Fruit fly (Drosophila melanogaster) whole organism, embryonic: Measurements from ENCODE around the gene ECSIT.
A peak's percentile ranks its signal among the peaks of the same experiment; 100 is the strongest.

ENCODE experiments used
- CG10431 ChIP-seq: fragments of 200-800 bp; sonication (Bioruptor generic); optimal IDR thresholded peaks from 3 replicates; lab custom pipeline; 2018; ENCODE audit warnings: missing biosample characterization, mild to moderate bottlenecking, missing genetic modification characterization
- CG10959 ChIP-seq: fragments of 200-800 bp; sonication (Bioruptor generic); IDR thresholded peaks from 2 replicates; pipeline ENCODE4 v1.3.6; 2022; ENCODE audit warnings: missing biosample characterization, missing genetic modification characterization
- CG17328 ChIP-seq: fragments of 200-800 bp; sonication (Bioruptor generic); IDR thresholded peaks from 2 replicates; pipeline ENCODE4 v1.3.6; 2022; ENCODE audit warnings: missing biosample characterization, missing genetic modification characterization
- CG2116 ChIP-seq: fragments of 200-800 bp; sonication (Bioruptor generic); optimal IDR thresholded peaks from 3 replicates; lab custom pipeline; 2018; ENCODE audit warnings: missing biosample characterization, mild to moderate bottlenecking, missing genetic modification characterization
- CG2202 ChIP-seq: fragments of 200-800 bp; sonication (Bioruptor generic); optimal IDR thresholded peaks from 2 replicates; lab custom pipeline; 2018; ENCODE audit warnings: missing biosample characterization, mild to moderate bottlenecking, missing genetic modification characterization
- CG32772 ChIP-seq: fragments of 200-800 bp; sonication (Bioruptor generic); IDR thresholded peaks from 2 replicates; pipeline ENCODE4 v1.3.6; 2022; ENCODE audit warnings: missing biosample characterization, missing genetic modification characterization
- CG34224 ChIP-seq: fragments of 200-800 bp; sonication (Bioruptor generic); IDR thresholded peaks from 3 replicates; pipeline ENCODE4 v1.3.6; 2022; ENCODE audit warnings: missing biosample characterization, missing genetic modification characterization; ENCODE audit not compliant: partially characterized antibody
- CG4424 ChIP-seq: fragments of 200-800 bp; sonication (Bioruptor generic); optimal IDR thresholded peaks from 3 replicates; lab custom pipeline; 2016; ENCODE audit warnings: missing biosample characterization, missing genetic modification characterization
- CG7839 ChIP-seq: fragments of 200-800 bp; sonication (Bioruptor generic); optimal IDR thresholded peaks from 3 replicates; lab custom pipeline; 2018; ENCODE audit warnings: missing biosample characterization, mild to moderate bottlenecking, missing genetic modification characterization, moderate library complexity
- CG8290 ChIP-seq, 3 experiments: fragments of 200-800 bp; sonication (Bioruptor generic); optimal IDR thresholded peaks; 2 replicates each; lab custom pipeline; 2016 to 2019; ENCODE audit warnings: missing biosample characterization in 3 of 3, missing genetic modification characterization in 3 of 3, mild to moderate bottlenecking in 2 of 3, moderate library complexity in 1 of 3
- CG8478 ChIP-seq: fragments of >200 bp; optimal IDR thresholded peaks from 2 replicates; lab custom pipeline; 2018
- CG9609 ChIP-seq: fragments of 200-800 bp; sonication (Bioruptor generic); optimal IDR thresholded peaks from 3 replicates; lab custom pipeline; 2016; ENCODE audit warnings: missing biosample characterization, missing genetic modification characterization
- D19A ChIP-seq: fragments of 200-800 bp; optimal IDR thresholded peaks from 3 replicates; lab custom pipeline; 2019; ENCODE audit warnings: missing biosample characterization, mild to moderate bottlenecking, missing genetic modification characterization, moderate library complexity
- Elba2 ChIP-seq: fragments of 200-800 bp; sonication (Bioruptor generic); optimal IDR thresholded peaks from 3 replicates; lab custom pipeline; 2016; ENCODE audit warnings: missing biosample characterization, missing genetic modification characterization
- Ets65A ChIP-seq: fragments of 200-800 bp; sonication (Bioruptor generic); peaks from one replicate; lab custom pipeline; 2016; ENCODE audit warnings: missing biosample characterization, missing genetic modification characterization
- Gug ChIP-seq: fragments of 200-800 bp; sonication (Bioruptor generic); IDR thresholded peaks from 4 replicates; pipeline ENCODE4 v1.3.6; 2022; ENCODE audit warnings: missing biosample characterization, missing genetic modification characterization
- Mad ChIP-seq: fragments of 200-800 bp; sonication (Bioruptor generic); optimal IDR thresholded peaks from 2 replicates; lab custom pipeline; 2016; ENCODE audit warnings: missing biosample characterization, missing genetic modification characterization
- Pdp1 ChIP-seq, 2 experiments: fragments of 200-800 bp; sonication (Bioruptor generic); optimal IDR thresholded peaks; 3 replicates each; lab custom pipeline; 2016; ENCODE audit warnings: missing biosample characterization in 2 of 2, missing genetic modification characterization in 2 of 2, mild to moderate bottlenecking in 1 of 2, moderate library complexity in 1 of 2
- Rfx ChIP-seq: fragments of 200-800 bp; sonication (Bioruptor generic); IDR thresholded peaks from 2 replicates; pipeline ENCODE4 v1.3.6; 2022; ENCODE audit warnings: missing biosample characterization, missing genetic modification characterization
- ara ChIP-seq: fragments of 200-800 bp; sonication (Bioruptor generic); IDR thresholded peaks from 2 replicates; pipeline ENCODE4 v1.3.6; 2022; ENCODE audit warnings: missing biosample characterization, missing genetic modification characterization
- ase ChIP-seq: fragments of 200-800 bp; sonication (Bioruptor generic); IDR thresholded peaks from 3 replicates; pipeline ENCODE4 v1.3.6; 2022; ENCODE audit warnings: missing biosample characterization, missing genetic modification characterization
- br ChIP-seq: fragments of >200 bp; optimal IDR thresholded peaks from 2 replicates; lab custom pipeline; 2017
- chif ChIP-seq, 2 experiments: fragments of 200-800 bp; sonication (Bioruptor generic); optimal IDR thresholded peaks; 3 replicates each; lab custom pipeline; 2016; ENCODE audit warnings: missing biosample characterization in 2 of 2, missing genetic modification characterization in 2 of 2
- crc ChIP-seq: fragments of 200-800 bp; sonication (Bioruptor generic); optimal IDR thresholded peaks from 2 replicates; lab custom pipeline; 2016; ENCODE audit warnings: missing biosample characterization, missing genetic modification characterization
- fd64A ChIP-seq: fragments of 200-800 bp; sonication (Bioruptor generic); optimal IDR thresholded peaks from 3 replicates; lab custom pipeline; 2018; ENCODE audit warnings: missing biosample characterization, mild to moderate bottlenecking, missing genetic modification characterization
- fru ChIP-seq: fragments of >200 bp; optimal IDR thresholded peaks from 2 replicates; lab custom pipeline; 2017
- gsb-n ChIP-seq: fragments of 200-800 bp; sonication (Bioruptor generic); optimal IDR thresholded peaks from 3 replicates; lab custom pipeline; 2018; ENCODE audit warnings: missing biosample characterization, mild to moderate bottlenecking, missing genetic modification characterization
- hkb ChIP-seq, 2 experiments: fragments of 200-800 bp in 1 of 2; fragments of >200 bp in 1 of 2; sonication (Bioruptor generic) in 1 of 2; IDR thresholded peaks in 1 of 2; optimal IDR thresholded peaks in 1 of 2; 2 replicates each; pipeline versions ENCODE4 v1.3.6 to Lab custom; 2017 to 2022; ENCODE audit warnings: missing biosample characterization in 1 of 2, missing genetic modification characterization in 1 of 2
- luna ChIP-seq: fragments of 200-800 bp; sonication (Bioruptor generic); optimal IDR thresholded peaks from 2 replicates; lab custom pipeline; 2016; ENCODE audit warnings: missing biosample characterization, missing genetic modification characterization
- odd ChIP-seq: fragments of 200-800 bp; sonication (Bioruptor generic); optimal IDR thresholded peaks from 2 replicates; lab custom pipeline; 2017; ENCODE audit warnings: missing biosample characterization, mild to moderate bottlenecking, missing genetic modification characterization
- scrt ChIP-seq: fragments of 200-800 bp; sonication (Bioruptor generic); optimal IDR thresholded peaks from 2 replicates; lab custom pipeline; 2018; ENCODE audit warnings: missing biosample characterization, mild to moderate bottlenecking, missing genetic modification characterization, moderate library complexity
- sens ChIP-seq: fragments of 200-800 bp; sonication (Bioruptor generic); peaks from one replicate; lab custom pipeline; 2016; ENCODE audit warnings: missing biosample characterization, missing genetic modification characterization
- sisA ChIP-seq: fragments of 200-800 bp; sonication (Bioruptor generic); IDR thresholded peaks from 2 replicates; pipeline ENCODE4 v1.3.6; 2022; ENCODE audit warnings: missing biosample characterization, missing genetic modification characterization
- wdn ChIP-seq: fragments of 200-800 bp; sonication (Bioruptor generic); IDR thresholded peaks from 2 replicates; pipeline ENCODE4 v1.3.6; 2022; ENCODE audit warnings: missing biosample characterization, missing genetic modification characterization
- zfh1 ChIP-seq: fragments of 200-800 bp; sonication (Bioruptor generic); IDR thresholded peaks from 3 replicates; pipeline ENCODE4 v1.3.6; 2022; ENCODE audit warnings: missing biosample characterization, missing genetic modification characterization

ECSIT gene

dm6 chr3R:5871393-5871792 lies 15.0 kb downstream of the ECSIT start (continued):
- TF ChIP-seq Pdp1 (GFP tag; optimal IDR thresholded peaks at IDR 0.05; lab: Kevin White, UChicago), result peak in 1 of 2 experiments; percentile 14
- no peak for TF ChIP-seq odd (GFP tag; lab: Kevin White, UChicago)
- TF ChIP-seq Mad, result no peak
- TF ChIP-seq Rfx (GFP tag; lab: Robert Waterston, UW), result peak; percentile 44; the same call in 1 of the 2 replicates
- no peak for TF ChIP-seq CG34224 (GFP tag; lab: Robert Waterston, UW)
- TF ChIP-seq scrt (GFP tag; lab: Kevin White, UChicago), result no peak
- peak; percentile 11; the same call in 1 of the 2 replicates for TF ChIP-seq ara (GFP tag; lab: Robert Waterston, UW)
- no peak for TF ChIP-seq fru (lab: Kevin White, UChicago)
- TF ChIP-seq CG32772 (GFP tag; lab: Robert Waterston, UW), result 0 out of 2 replicates have a peak, but pooled peaks have one; percentile 20
- TF ChIP-seq CG4424 (GFP tag; lab: Kevin White, UChicago), result peak; percentile 4
- TF ChIP-seq CG8290 (GFP tag; optimal IDR thresholded peaks at IDR 0.05; lab: Kevin White, UChicago), result no peak
- no peak for TF ChIP-seq CG8290 (tag; optimal IDR thresholded peaks at IDR 0.05; lab: Kevin White, UChicago)
- TF ChIP-seq Ets65A (GFP tag; lab: Kevin White, UChicago), result peak; percentile 93
- peak; percentile 46 for TF ChIP-seq sisA (GFP tag; lab: Robert Waterston, UW)
- TF ChIP-seq CG2116 (GFP tag; lab: Kevin White, UChicago), result no peak
- TF ChIP-seq fd64A (GFP tag; lab: Kevin White, UChicago), result no peak
- no peak for TF ChIP-seq gsb-n (tag; lab: Kevin White, UChicago)
- no peak for TF ChIP-seq luna (GFP tag; lab: Kevin White, UChicago)
- peak in 1 of 2 experiments; percentile 8 for TF ChIP-seq chif (GFP tag; optimal IDR thresholded peaks at IDR 0.05; lab: Kevin White, UChicago)
- 0 out of 3 replicates have a peak, but pooled peaks have one; percentile 13 for TF ChIP-seq zfh1 (GFP tag; lab: Robert Waterston, UW)
- no peak for TF ChIP-seq wdn (GFP tag; lab: Robert Waterston, UW)

- TF ChIP-seq CG17328 (GFP tag; lab: Robert Waterston, UW) (no peak), crc (GFP tag; lab: Kevin White, UChicago) (no peak), CG8478 (lab: Kevin White, UChicago) (peak; percentile 4), br (lab: Kevin White, UChicago) (no peak), CG2202 (tag; lab: Kevin White, UChicago) (no peak), CG7839 (tag; lab: Kevin White, UChicago) (no peak), CG10959 (no peak), Elba2 (GFP tag; lab: Kevin White, UChicago) (no peak)
Measured at dm6 chr3R:5877367-5877766, 21.0 kb downstream of the ECSIT start.

dm6 chr3R:5881308-5881707 lies 24.9 kb downstream of the ECSIT start:
- TF ChIP-seq sens (GFP tag; lab: Kevin White, UChicago) (peak; percentile 10), CG10431 (GFP tag; lab: Kevin White, UChicago) (no peak), Gug (no peak), CG9609 (GFP tag; lab: Kevin White, UChicago) (no peak), hkb (optimal IDR thresholded peaks at IDR 0.05; lab: Kevin White, UChicago) (no peak), hkb (GFP tag; IDR thresholded peaks at IDR 0.05; lab: Robert Waterston, UW) (no peak), D19A (tag; lab: Kevin White, UChicago) (no peak), ase (GFP tag; lab: Robert Waterston, UW) (0 out of 3 replicates have a peak, but pooled peaks have one; percentile 23)
- TF ChIP-seq, all 482 proteins: peak for 2
